Fruit fly (Drosophila melanogaster): ENCODE results near the gene CG6282.

Gene CG6282

DNA sequence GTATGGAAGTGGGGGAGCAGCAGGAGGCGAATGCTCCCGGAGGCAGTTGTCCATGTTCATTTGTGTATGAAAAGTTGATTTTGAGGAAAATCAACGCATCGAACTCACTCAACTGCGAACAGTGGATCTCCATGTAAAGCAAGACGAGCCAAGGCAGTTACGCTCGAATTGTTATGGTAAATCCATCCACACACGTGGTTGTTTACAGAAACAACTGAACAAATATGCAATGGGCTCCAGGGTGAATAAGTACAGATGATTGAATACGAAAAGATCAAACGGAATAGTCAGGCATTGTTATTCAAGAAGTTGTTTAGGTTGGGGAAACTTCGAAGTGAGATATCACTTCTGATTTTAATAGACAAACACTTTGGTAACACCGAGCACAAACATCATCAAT lies 20.4 kb upstream of the CG6282 start (continued):
- TF ChIP-seq CG3407 (GFP tag; optimal IDR thresholded peaks at IDR 0.05) (peak; percentile 15), Vsx1 (GFP tag; optimal IDR thresholded peaks at IDR 0.05) (no peak), Hr39 (optimal IDR thresholded peaks at IDR 0.05) (no peak), Nf-YA (GFP tag; IDR thresholded peaks at IDR 0.05) (no peak), gce (GFP tag; IDR thresholded peaks at IDR 0.05) (peak; percentile 33; the same call in 1 of the 3 replicates), Optix (GFP tag; IDR thresholded peaks at IDR 0.05) (no peak), Jarid2 (GFP tag; optimal IDR thresholded peaks at IDR 0.05) (no peak), CG1792 (GFP tag; optimal IDR thresholded peaks at IDR 0.05) (peak; percentile 58), CG12769 (tag; optimal IDR thresholded peaks at IDR 0.05) (peak; percentile 56), Gug (GFP tag; IDR thresholded peaks at IDR 0.05) (no peak), Ptx1 (GFP tag; IDR thresholded peaks at IDR 0.05) (no peak), Nf-YC (tag; optimal IDR thresholded peaks at IDR 0.05) (no peak), CG7745 (tag; optimal IDR thresholded peaks at IDR 0.05) (no peak), CG17829 (tag; optimal IDR thresholded peaks at IDR 0.05) (no peak), Dp (GFP tag; optimal IDR thresholded peaks at IDR 0.05) (no peak), CG1024 (GFP tag; IDR thresholded peaks at IDR 0.05) (no peak), caup (GFP tag; optimal IDR thresholded peaks at IDR 0.05; ENCODE audit: severe bottlenecking) (peak; percentile 69), wor (GFP tag; IDR thresholded peaks at IDR 0.05) (no peak), ftz-f1 (GFP tag; optimal IDR thresholded peaks at IDR 0.05) (no peak), CG8281 (tag; optimal IDR thresholded peaks at IDR 0.05) (no peak), h (optimal IDR thresholded peaks at IDR 0.05) (no peak), en (GFP tag; optimal IDR thresholded peaks at IDR 0.05) (peak; percentile 30), CG32532 (GFP tag; IDR thresholded peaks at IDR 0.05) (no peak), CG15011 (GFP tag; optimal IDR thresholded peaks at IDR 0.05) (peak; percentile 21), pum (GFP tag; optimal IDR thresholded peaks at IDR 0.05) (no peak), insv (GFP tag; optimal IDR thresholded peaks at IDR 0.05) (no peak), Fer3 (tag; optimal IDR thresholded peaks at IDR 0.05) (peak; percentile 42), ATbp (GFP tag; optimal IDR thresholded peaks at IDR 0.05) (peak; percentile 73), CG4820 (GFP tag; optimal IDR thresholded peaks at IDR 0.05) (no peak), Meics (GFP tag; optimal IDR thresholded peaks at IDR 0.05) (peak; percentile 58), hkb (optimal IDR thresholded peaks at IDR 0.05) (no peak), hkb (GFP tag; IDR thresholded peaks at IDR 0.05) (peak; percentile 68), pho (GFP tag; optimal IDR thresholded peaks at IDR 0.05) (peak; percentile 12), Doc3 (GFP tag; IDR thresholded peaks at IDR 0.05; ENCODE audit: partially characterized antibody) (no peak), ato (GFP tag; IDR thresholded peaks at IDR 0.05; ENCODE audit: partially characterized antibody) (no peak), D (optimal IDR thresholded peaks at IDR 0.05) (no peak), D (GFP tag; optimal IDR thresholded peaks at IDR 0.05) (peak; percentile 27), tgo (GFP tag; IDR thresholded peaks at IDR 0.05) (peak; percentile 28; the same call in 1 of the 3 replicates), sisA (GFP tag; IDR thresholded peaks at IDR 0.05) (no peak), Kr (GFP tag; optimal IDR thresholded peaks at IDR 0.05) (no peak), usp (GFP tag; optimal IDR thresholded peaks at IDR 0.05) (no peak), gt (GFP tag; IDR thresholded peaks at IDR 0.05) (no peak), bigmax (GFP tag; optimal IDR thresholded peaks at IDR 0.05) (no peak), unc-4 (GFP tag; IDR thresholded peaks at IDR 0.05; ENCODE audit: partially characterized antibody) (no peak), Doc2 (GFP tag; IDR thresholded peaks at IDR 0.05) (no peak), HHEX (GFP tag; optimal IDR thresholded peaks at IDR 0.05) (peak; percentile 66), Six4 (GFP tag; optimal IDR thresholded peaks at IDR 0.05) (no peak), ems (GFP tag; optimal IDR thresholded peaks at IDR 0.05) (no peak), crp (GFP tag; optimal IDR thresholded peaks at IDR 0.05) (no peak), CG3726 (GFP tag; IDR thresholded peaks at IDR 0.05) (no peak), CG5953 (GFP tag; IDR thresholded peaks at IDR 0.05) (no peak), dm (GFP tag; optimal IDR thresholded peaks at IDR 0.05) (no peak), CG3995 (GFP tag; optimal IDR thresholded peaks at IDR 0.05) (no peak)

Measured in whole organism, embryonic.